Worm (Caenorhabditis elegans) whole organism, L1 larva: ENCODE data around the gene C33A12.3.

ENCODE experiments used
- Y116A8C.19 ChIP-seq: sonication (generic microtip); optimal IDR thresholded peaks from 2 replicates; lab custom pipeline; 2016; ENCODE audit warnings: missing compliant biosample characterization, missing genetic modification characterization, borderline replicate concordance
- aha-1 ChIP-seq: fragments of 150-350 bp; optimal IDR thresholded peaks from 2 replicates; lab custom pipeline; 2014; ENCODE audit warnings: missing biosample characterization, missing genetic modification characterization
- alr-1 ChIP-seq: fragments of 200-800 bp; sonication (Bioruptor generic); optimal IDR thresholded peaks from 2 replicates; lab custom pipeline; 2018; ENCODE audit warnings: borderline replicate concordance, mild to moderate bottlenecking, missing genetic modification characterization, missing compliant biosample characterization
- blmp-1 ChIP-seq: fragments of 150-350 bp; optimal IDR thresholded peaks from 2 replicates; lab custom pipeline; 2014; ENCODE audit warnings: missing biosample characterization, missing genetic modification characterization
- ceh-8 ChIP-seq: fragments of 200-800 bp; sonication (Bioruptor generic); optimal IDR thresholded peaks from 2 replicates; lab custom pipeline; 2018; ENCODE audit warnings: mild to moderate bottlenecking, missing genetic modification characterization, moderate library complexity, missing compliant biosample characterization
- ceh-88 ChIP-seq: fragments of 200-800 bp; sonication (Bioruptor generic); IDR thresholded peaks from 2 replicates; pipeline ENCODE4 v1.3.6; 2022; ENCODE audit warnings: missing genetic modification characterization, missing compliant biosample characterization
- ces-1 ChIP-seq: fragments of 150-350 bp; optimal IDR thresholded peaks from 2 replicates; lab custom pipeline; 2014; ENCODE audit warnings: missing biosample characterization, missing genetic modification reagents, missing genetic modification characterization
- dpl-1 ChIP-seq, 3 experiments: fragments of 150-350 bp in 2 of 3; sonication (generic microtip) in 1 of 3; optimal IDR thresholded peaks; 2 replicates each; lab custom pipeline; 2014 to 2017; ENCODE audit warnings: missing biosample characterization in 3 of 3, missing genetic modification characterization in 3 of 3, missing genetic modification reagents in 3 of 3
- dsc-1 ChIP-seq: sonication (generic microtip); optimal IDR thresholded peaks from 2 replicates; lab custom pipeline; 2016; ENCODE audit warnings: mild to moderate bottlenecking, missing genetic modification characterization, missing compliant biosample characterization
- efl-1 ChIP-seq, 4 experiments: fragments of 150-350 bp; optimal IDR thresholded peaks in 3 of 4; peaks in 1 of 4; 1 replicate in 1 of 4; 2 replicates in 3 of 4; lab custom pipeline; 2014; ENCODE audit warnings: missing biosample characterization in 2 of 4, missing genetic modification characterization in 2 of 4, missing genetic modification reagents in 2 of 4
- egl-27 ChIP-seq, 2 experiments: fragments of 150-350 bp in 1 of 2; sonication (generic microtip); optimal IDR thresholded peaks; 3 replicates each; lab custom pipeline; 2017 to 2018; ENCODE audit warnings: missing biosample characterization in 2 of 2, missing genetic modification characterization in 2 of 2, missing genetic modification reagents in 2 of 2
- elt-2 ChIP-seq: sonication (generic microtip); optimal IDR thresholded peaks from 2 replicates; lab custom pipeline; 2016; ENCODE audit warnings: missing genetic modification characterization, mild to moderate bottlenecking, inconsistent platforms, missing compliant biosample characterization, missing genetic modification reagents
- elt-3 ChIP-seq, 6 experiments: fragments of 150-350 bp in 1 of 6; sonication (generic microtip); optimal IDR thresholded peaks; 2 replicates each; lab custom pipeline; 2017 to 2018; ENCODE audit warnings: missing biosample characterization in 6 of 6, missing genetic modification characterization in 6 of 6, inconsistent platforms in 1 of 6
- fos-1 ChIP-seq: fragments of 150-350 bp; optimal IDR thresholded peaks from 2 replicates; lab custom pipeline; 2014; ENCODE audit warnings: missing biosample characterization, missing genetic modification characterization
- irx-1 ChIP-seq: sonication (generic microtip); optimal IDR thresholded peaks from 2 replicates; lab custom pipeline; 2016; ENCODE audit warnings: missing genetic modification characterization, missing compliant biosample characterization
- lin-14 ChIP-seq: fragments of 200-800 bp; sonication (Bioruptor generic); optimal IDR thresholded peaks from 2 replicates; lab custom pipeline; 2018; ENCODE audit warnings: mild to moderate bottlenecking, missing genetic modification characterization, moderate library complexity, missing compliant biosample characterization
- lin-35 ChIP-seq, 2 experiments: fragments of 150-350 bp; optimal IDR thresholded peaks; 2 replicates each; lab custom pipeline; 2014; ENCODE audit warnings: missing biosample characterization in 2 of 2, missing genetic modification characterization in 2 of 2, missing genetic modification reagents in 2 of 2
- lir-3 ChIP-seq: sonication (generic microtip); optimal IDR thresholded peaks from 2 replicates; lab custom pipeline; 2016; ENCODE audit warnings: mild to moderate bottlenecking, missing genetic modification characterization, moderate library complexity, missing compliant biosample characterization; ENCODE audit not compliant: poor library complexity
- lsy-2 ChIP-seq, 2 experiments: fragments of 150-350 bp; optimal IDR thresholded peaks; 2 replicates each; lab custom pipeline; 2014; ENCODE audit warnings: missing biosample characterization in 2 of 2, missing genetic modification characterization in 2 of 2
- mab-9 ChIP-seq: fragments of 200-800 bp; sonication (Bioruptor generic); IDR thresholded peaks from 2 replicates; pipeline ENCODE4 v1.3.6; 2022; ENCODE audit warnings: missing genetic modification reagents, missing genetic modification characterization, missing compliant biosample characterization
- mdl-1 ChIP-seq, 2 experiments: fragments of 150-350 bp; optimal IDR thresholded peaks; 2 replicates each; lab custom pipeline; 2014 to 2017; ENCODE audit warnings: missing biosample characterization in 2 of 2, missing genetic modification characterization in 2 of 2, inconsistent platforms in 1 of 2
- nhr-19 ChIP-seq: fragments of 200-800 bp; sonication (Bioruptor generic); conservative IDR thresholded peaks from 2 replicates; pipeline ENCODE4 v1.3.6; 2022; ENCODE audit warnings: missing genetic modification characterization, missing compliant biosample characterization
- nhr-20 ChIP-seq: sonication (generic microtip); optimal IDR thresholded peaks from 2 replicates; lab custom pipeline; 2016; ENCODE audit warnings: mild to moderate bottlenecking, missing genetic modification characterization, missing compliant biosample characterization
- nhr-71 ChIP-seq: sonication (generic microtip); optimal IDR thresholded peaks from 2 replicates; lab custom pipeline; 2016; ENCODE audit warnings: mild to moderate bottlenecking, missing genetic modification characterization, moderate library complexity, missing compliant biosample characterization
- nhr-77 ChIP-seq: fragments of 150-350 bp; optimal IDR thresholded peaks from 2 replicates; lab custom pipeline; 2014; ENCODE audit warnings: missing biosample characterization, missing genetic modification characterization
- nhr-84 ChIP-seq: sonication (generic microtip); optimal IDR thresholded peaks from 2 replicates; lab custom pipeline; 2017; ENCODE audit warnings: missing biosample characterization, missing genetic modification characterization
- nhr-85 ChIP-seq: sonication (generic microtip); peaks from one replicate; lab custom pipeline; 2016; ENCODE audit warnings: missing genetic modification characterization, inconsistent platforms, missing compliant biosample characterization
- pqm-1 ChIP-seq: sonication (generic microtip); optimal IDR thresholded peaks from 3 replicates; lab custom pipeline; 2017; ENCODE audit warnings: missing biosample characterization, missing genetic modification characterization
- rnt-1 ChIP-seq: sonication (generic microtip); optimal IDR thresholded peaks from 2 replicates; lab custom pipeline; 2016; ENCODE audit warnings: mild to moderate bottlenecking, missing genetic modification characterization, moderate library complexity, missing compliant biosample characterization
- snpc-4 ChIP-seq: fragments of 150-350 bp; optimal IDR thresholded peaks from 2 replicates; lab custom pipeline; 2014; ENCODE audit warnings: missing biosample characterization, missing genetic modification characterization
- snu-23 ChIP-seq: sonication (generic microtip); optimal IDR thresholded peaks from 2 replicates; lab custom pipeline; 2016; ENCODE audit warnings: missing genetic modification characterization, missing compliant biosample characterization
- sptf-1 ChIP-seq: fragments of 150-350 bp; optimal IDR thresholded peaks from 2 replicates; lab custom pipeline; 2014; ENCODE audit warnings: missing biosample characterization, missing genetic modification characterization
- tbx-2 ChIP-seq: sonication (generic microtip); optimal IDR thresholded peaks from 2 replicates; lab custom pipeline; 2016; ENCODE audit warnings: missing genetic modification characterization, missing compliant biosample characterization
- tlp-1 ChIP-seq: fragments of 150-350 bp; optimal IDR thresholded peaks from 2 replicates; lab custom pipeline; 2014; ENCODE audit warnings: missing biosample characterization, missing genetic modification characterization
- unc-130 ChIP-seq: fragments of 150-350 bp; optimal IDR thresholded peaks from 2 replicates; lab custom pipeline; 2017; ENCODE audit warnings: missing biosample characterization, missing genetic modification characterization, inconsistent platforms
- unc-30 ChIP-seq: sonication (generic microtip); optimal IDR thresholded peaks from 2 replicates; lab custom pipeline; 2017; ENCODE audit warnings: missing biosample characterization, missing genetic modification characterization
- unc-62 ChIP-seq: fragments of 150-350 bp; optimal IDR thresholded peaks from 2 replicates; lab custom pipeline; 2014; ENCODE audit warnings: missing biosample characterization, missing genetic modification reagents, missing genetic modification characterization
- xbp-1 ChIP-seq: sonication (generic microtip); optimal IDR thresholded peaks from 2 replicates; lab custom pipeline; 2016; ENCODE audit warnings: missing genetic modification characterization, missing compliant biosample characterization
- ztf-11 ChIP-seq, 2 experiments: sonication (generic microtip); optimal IDR thresholded peaks; 2 replicates each; lab custom pipeline; 2016 to 2017; ENCODE audit warnings: missing genetic modification characterization in 2 of 2, missing biosample characterization in 1 of 2, missing compliant biosample characterization in 1 of 2
- ztf-4 ChIP-seq: fragments of 150-350 bp; optimal IDR thresholded peaks from 2 replicates; lab custom pipeline; 2014; ENCODE audit warnings: missing biosample characterization, missing genetic modification characterization

Gene C33A12.3

ce11 chrIV:9512836-9513235 lies at the start of gene C33A12.3:
TSS of gene C33A12.3 (minus strand) at chrIV:9513002.
- TF ChIP-seq efl-1 (optimal IDR thresholded peaks at IDR 0.05; lab: Kevin White, UChicago) (no peak), efl-1 (GFP tag; optimal IDR thresholded peaks at IDR 0.05 in 1 of 2; lab: Kevin White, UChicago) (peak in 1 of 2 experiments; percentile 88), alr-1 (tag; lab: Kevin White, UChicago) (peak; percentile 51), unc-30 (tag; lab: Kevin White, UChicago) (no peak), lin-35 (GFP tag; optimal IDR thresholded peaks at IDR 0.05; lab: Kevin White, UChicago) (peak in 1 of 2 experiments; percentile 8)

ce11 chrIV:9545986-9546385 lies 33.2 kb upstream of the C33A12.3 start, which contains the start of gene T05A1.5:
TSS of gene T05A1.5 (plus strand) at chrIV:9546286.
- TF ChIP-seq egl-27 (tag; optimal IDR thresholded peaks at IDR 0.05; lab: Kevin White, UChicago) (no peak), Y116A8C.19 (no peak), xbp-1 (tag; lab: Kevin White, UChicago) (no peak), nhr-20 (tag; lab: Kevin White, UChicago) (no peak), dpl-1 (GFP tag; optimal IDR thresholded peaks at IDR 0.05; lab: Kevin White, UChicago) (no peak), ces-1 (GFP tag; lab: Kevin White, UChicago) (no peak), lir-3 (tag; lab: Kevin White, UChicago) (no peak), nhr-71 (tag; lab: Kevin White, UChicago) (no peak), aha-1 (no peak), tbx-2 (tag; lab: Kevin White, UChicago) (no peak)

ce11 chrIV:9540342-9540856 lies 27.6 kb upstream of the C33A12.3 start, which contains the start of gene fbl-1:
TSS of gene fbl-1 (plus strand) at chrIV:9540806.
- TF ChIP-seq mab-9 (GFP tag; lab: Robert Waterston, UW) (no peak), nhr-85 (tag; lab: Kevin White, UChicago) (no peak), lin-35 (GFP tag; optimal IDR thresholded peaks at IDR 0.05; lab: Kevin White, UChicago) (peak in 1 of 2 experiments; percentile 8), sptf-1 (no peak), irx-1 (no peak), blmp-1 (no peak), efl-1 (optimal IDR thresholded peaks at IDR 0.05; lab: Kevin White, UChicago) (no peak), efl-1 (GFP tag; optimal IDR thresholded peaks at IDR 0.05 in 1 of 2; lab: Kevin White, UChicago) (no peak), elt-2 (tag; lab: Kevin White, UChicago) (peak; percentile 93), nhr-19 (GFP tag; lab: Robert Waterston, UW) (no peak), mdl-1 (tag; optimal IDR thresholded peaks at IDR 0.05; lab: Kevin White, UChicago) (no peak), pqm-1 (tag; lab: Kevin White, UChicago) (peak; percentile 41)

ce11 chrIV:9538214-9538613 lies 25.4 kb upstream of the C33A12.3 start:
- TF ChIP-seq nhr-71 (tag; lab: Kevin White, UChicago) (peak; percentile 66), lin-14 (peak; percentile 75), nhr-84 (tag; lab: Kevin White, UChicago) (no peak), ztf-11 (tag; optimal IDR thresholded peaks at IDR 0.05; lab: Kevin White, UChicago) (no peak), tlp-1 (tag; lab: Kevin White, UChicago) (no peak), lsy-2 (tag; optimal IDR thresholded peaks at IDR 0.05; lab: Kevin White, UChicago) (peak in 1 of 2 experiments; percentile 6), nhr-77 (tag; lab: Kevin White, UChicago) (no peak), snu-23 (peak; percentile 12), unc-130 (no peak), elt-2 (tag; lab: Kevin White, UChicago) (no peak), ztf-4 (no peak), dsc-1 (tag; lab: Kevin White, UChicago) (no peak), snpc-4 (tag; lab: Kevin White, UChicago) (no peak), rnt-1 (peak; percentile 79), unc-62 (no peak), ceh-8 (no peak), elt-3 (tag; optimal IDR thresholded peaks at IDR 0.05; lab: Kevin White, UChicago) (no peak), fos-1 (tag; lab: Kevin White, UChicago) (no peak), ceh-88 (GFP tag; lab: Robert Waterston, UW) (no peak)
- TF ChIP-seq, all 84 proteins: peak for 5
